Worm (Caenorhabditis elegans): ENCODE data around the gene twk-17.

DNA sequence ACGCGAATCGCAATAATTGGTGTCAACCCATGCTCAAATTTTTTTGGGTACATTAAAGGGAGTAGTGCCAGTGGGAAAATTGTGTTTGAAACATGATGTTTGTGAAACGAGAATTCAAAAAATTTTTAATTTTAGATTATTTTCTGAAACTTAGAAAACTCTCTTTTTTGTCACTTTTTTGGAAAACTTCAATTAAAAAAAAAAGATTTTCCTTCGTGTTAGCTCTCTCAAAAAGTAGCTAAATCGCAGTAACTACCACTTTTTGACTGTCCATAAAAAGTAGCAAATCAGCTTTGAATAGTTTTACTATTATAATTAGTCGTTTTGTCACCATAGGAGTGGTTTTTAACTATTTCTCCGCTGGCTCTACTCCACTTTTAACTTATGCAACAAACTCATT lies 32.5 kb upstream of the twk-17 start:
- TF ChIP-seq lin-13 (tag; optimal IDR thresholded peaks at IDR 0.05) (no peak), cnd-1 (tag; optimal IDR thresholded peaks at IDR 0.05) (no peak), ztf-11 (tag; optimal IDR thresholded peaks at IDR 0.05) (no peak), nhr-76 (tag; optimal IDR thresholded peaks at IDR 0.05) (no peak), elt-1 (tag; optimal IDR thresholded peaks at IDR 0.05; ENCODE audit: borderline replicate concordance, insufficient read depth) (no peak), snpc-4 (tag; optimal IDR thresholded peaks at IDR 0.05) (no peak), unc-62 (GFP tag; optimal IDR thresholded peaks at IDR 0.05) (no peak), nhr-237 (tag; optimal IDR thresholded peaks at IDR 0.05) (no peak), pha-4 (tag; optimal IDR thresholded peaks at IDR 0.05) (no peak), mab-5 (tag; optimal IDR thresholded peaks at IDR 0.05) (no peak)
